Fruit fly (Drosophila melanogaster) whole organism, embryonic: ENCODE data around the gene CG46459.

Experiments used
- Aef1 ChIP-seq: fragments of 200-800 bp; sonication (Bioruptor generic); IDR thresholded peaks from 3 replicates; pipeline ENCODE4 v1.3.6; 2022; ENCODE audit warnings: missing biosample characterization, missing genetic modification characterization
- Bteb2 ChIP-seq: fragments of 200-800 bp; sonication (Bioruptor generic); optimal IDR thresholded peaks from 2 replicates; lab custom pipeline; 2016; ENCODE audit warnings: missing biosample characterization, missing genetic modification characterization
- CG10462 ChIP-seq: fragments of 200-800 bp; sonication (Bioruptor generic); optimal IDR thresholded peaks from 2 replicates; lab custom pipeline; 2016; ENCODE audit warnings: missing biosample characterization, missing genetic modification characterization
- CG10565 ChIP-seq: fragments of 200-800 bp; sonication (Bioruptor generic); optimal IDR thresholded peaks from 3 replicates; lab custom pipeline; 2016; ENCODE audit warnings: missing biosample characterization, mild to moderate bottlenecking, missing genetic modification characterization
- CG11085 ChIP-seq: fragments of 200-800 bp; sonication (Bioruptor generic); IDR thresholded peaks from 2 replicates; pipeline ENCODE4 v1.3.6; 2022; ENCODE audit warnings: missing biosample characterization, missing genetic modification characterization
- CG11093 ChIP-seq: fragments of 200-800 bp; sonication (Bioruptor generic); IDR thresholded peaks from 3 replicates; pipeline ENCODE4 v1.3.6; 2022; ENCODE audit warnings: missing biosample characterization, missing genetic modification characterization
- CG11560 ChIP-seq: fragments of 200-800 bp; sonication (Bioruptor generic); IDR thresholded peaks from 3 replicates; pipeline ENCODE4 v1.3.6; 2022; ENCODE audit warnings: missing biosample characterization, missing genetic modification characterization
- CG14965 ChIP-seq: fragments of 200-800 bp; sonication (Bioruptor generic); optimal IDR thresholded peaks from 2 replicates; lab custom pipeline; 2016; ENCODE audit warnings: missing biosample characterization, missing genetic modification characterization, borderline replicate concordance
- CG1603 ChIP-seq: fragments of 200-800 bp; sonication (Bioruptor generic); optimal IDR thresholded peaks from 2 replicates; lab custom pipeline; 2019; ENCODE audit warnings: missing biosample characterization, mild to moderate bottlenecking, missing genetic modification characterization, moderate library complexity
- CG1647 ChIP-seq: fragments of 200-800 bp; sonication (Bioruptor generic); optimal IDR thresholded peaks from 3 replicates; lab custom pipeline; 2016; ENCODE audit warnings: missing biosample characterization, missing genetic modification characterization
- CG16779 ChIP-seq: fragments of 200-800 bp; sonication (Bioruptor generic); IDR thresholded peaks from 2 replicates; pipeline ENCODE4 v1.3.6; 2022; ENCODE audit warnings: missing biosample characterization, missing genetic modification characterization
- CG2116 ChIP-seq: fragments of 200-800 bp; sonication (Bioruptor generic); optimal IDR thresholded peaks from 3 replicates; lab custom pipeline; 2018; ENCODE audit warnings: missing biosample characterization, mild to moderate bottlenecking, missing genetic modification characterization
- CG2129 ChIP-seq: fragments of 200-800 bp; sonication (Bioruptor generic); IDR thresholded peaks from 2 replicates; pipeline ENCODE4 v1.3.6; 2022; ENCODE audit warnings: missing biosample characterization, missing genetic modification characterization; ENCODE audit not compliant: partially characterized antibody
- CG2202 ChIP-seq: fragments of 200-800 bp; sonication (Bioruptor generic); optimal IDR thresholded peaks from 2 replicates; lab custom pipeline; 2018; ENCODE audit warnings: missing biosample characterization, mild to moderate bottlenecking, missing genetic modification characterization
- CG30020 ChIP-seq: fragments of 200-800 bp; optimal IDR thresholded peaks from 2 replicates; lab custom pipeline; 2019; ENCODE audit warnings: missing biosample characterization, mild to moderate bottlenecking, missing genetic modification characterization, moderate library complexity
- CG4360 ChIP-seq: fragments of 200-800 bp; sonication (Bioruptor generic); IDR thresholded peaks from 2 replicates; pipeline ENCODE4 v1.3.6; 2022; ENCODE audit warnings: missing biosample characterization, missing genetic modification characterization
- CG8359 ChIP-seq: fragments of 200-800 bp; sonication (Bioruptor generic); optimal IDR thresholded peaks from 2 replicates; lab custom pipeline; 2017; ENCODE audit warnings: missing biosample characterization, mild to moderate bottlenecking, missing genetic modification characterization, borderline replicate concordance
- CG9932 ChIP-seq: fragments of 200-800 bp; sonication (Bioruptor generic); IDR thresholded peaks from 2 replicates; pipeline ENCODE4 v1.3.6; 2022; ENCODE audit warnings: missing biosample characterization, missing genetic modification characterization
- Chrac-16 ChIP-seq: fragments of 200-800 bp; sonication (Bioruptor generic); optimal IDR thresholded peaks from 3 replicates; lab custom pipeline; 2016; ENCODE audit warnings: missing biosample characterization, missing genetic modification characterization
- D19B ChIP-seq: fragments of 200-800 bp; sonication (Bioruptor generic); optimal IDR thresholded peaks from 2 replicates; lab custom pipeline; 2017; ENCODE audit warnings: missing biosample characterization, mild to moderate bottlenecking, missing genetic modification characterization
- Doc3 ChIP-seq: fragments of 200-800 bp; sonication (Bioruptor generic); IDR thresholded peaks from 3 replicates; pipeline ENCODE4 v1.3.6; 2022; ENCODE audit warnings: missing biosample characterization, missing genetic modification characterization; ENCODE audit not compliant: partially characterized antibody
- H2.0 ChIP-seq: fragments of 200-800 bp; sonication (Bioruptor generic); IDR thresholded peaks from 2 replicates; pipeline ENCODE4 v1.3.6; 2022; ENCODE audit warnings: missing biosample characterization, missing genetic modification characterization
- HHEX ChIP-seq: fragments of 200-800 bp; sonication (Bioruptor generic); optimal IDR thresholded peaks from 3 replicates; lab custom pipeline; 2017; ENCODE audit warnings: missing biosample characterization, mild to moderate bottlenecking, missing genetic modification characterization, missing genetic modification reagents
- HmgD ChIP-seq: fragments of 200-800 bp; sonication (Bioruptor generic); optimal IDR thresholded peaks from 3 replicates; lab custom pipeline; 2016; ENCODE audit warnings: missing biosample characterization, missing genetic modification characterization
- Hr78 ChIP-seq, 2 experiments: fragments of 200-800 bp in 1 of 2; fragments of >200 bp in 1 of 2; sonication (Bioruptor generic) in 1 of 2; optimal IDR thresholded peaks; 2 replicates each; lab custom pipeline; 2017 to 2019; ENCODE audit warnings: missing biosample characterization in 2 of 2, missing genetic modification characterization in 2 of 2, mild to moderate bottlenecking in 1 of 2, moderate library complexity in 1 of 2
- Jarid2 ChIP-seq: fragments of 200-800 bp; sonication (Bioruptor generic); optimal IDR thresholded peaks from 3 replicates; lab custom pipeline; 2017; ENCODE audit warnings: mild to moderate bottlenecking, missing biosample characterization, missing genetic modification reagents, missing genetic modification characterization
- Myb ChIP-seq: fragments of 200-800 bp; sonication (Bioruptor generic); optimal IDR thresholded peaks from 2 replicates; lab custom pipeline; 2016; ENCODE audit warnings: missing biosample characterization, missing genetic modification characterization
- NFAT ChIP-seq: fragments of 200-800 bp; sonication (Bioruptor generic); IDR thresholded peaks from 2 replicates; pipeline ENCODE4 v1.3.6; 2022; ENCODE audit warnings: missing biosample characterization, missing genetic modification characterization
- Rfx ChIP-seq: fragments of 200-800 bp; sonication (Bioruptor generic); IDR thresholded peaks from 2 replicates; pipeline ENCODE4 v1.3.6; 2022; ENCODE audit warnings: missing biosample characterization, missing genetic modification characterization
- Sox100B ChIP-seq: fragments of 200-800 bp; sonication (Bioruptor generic); optimal IDR thresholded peaks from 3 replicates; lab custom pipeline; 2018; ENCODE audit warnings: missing biosample characterization, mild to moderate bottlenecking, missing genetic modification characterization
- Sry-β ChIP-seq: fragments of 200-800 bp; sonication (Bioruptor generic); optimal IDR thresholded peaks from 2 replicates; lab custom pipeline; 2018; ENCODE audit warnings: missing biosample characterization, mild to moderate bottlenecking, missing genetic modification characterization, moderate library complexity
- Sry-δ ChIP-seq: fragments of 200-800 bp; sonication (Bioruptor generic); optimal IDR thresholded peaks from 2 replicates; lab custom pipeline; 2016; ENCODE audit warnings: missing biosample characterization, missing genetic modification characterization
- Tbp ChIP-seq: fragments of >200 bp; optimal IDR thresholded peaks from 2 replicates; lab custom pipeline; 2018; ENCODE audit warnings: missing biosample characterization, missing genetic modification characterization
- az2 ChIP-seq: fragments of 200-800 bp; sonication (Bioruptor generic); optimal IDR thresholded peaks from 3 replicates; lab custom pipeline; 2016; ENCODE audit warnings: missing biosample characterization, missing genetic modification characterization
- bab2 ChIP-seq: fragments of 200-800 bp; sonication (Bioruptor generic); optimal IDR thresholded peaks from 2 replicates; lab custom pipeline; 2016; ENCODE audit warnings: missing biosample characterization, missing genetic modification characterization
- chm ChIP-seq: fragments of 200-800 bp; sonication (Bioruptor generic); IDR thresholded peaks from 2 replicates; pipeline ENCODE4 v1.3.6; 2022; ENCODE audit warnings: missing biosample characterization, missing genetic modification characterization
- eyg ChIP-seq: fragments of 200-800 bp; sonication (Bioruptor generic); optimal IDR thresholded peaks from 3 replicates; lab custom pipeline; 2016; ENCODE audit warnings: missing biosample characterization, missing genetic modification characterization
- fru ChIP-seq: fragments of >200 bp; optimal IDR thresholded peaks from 2 replicates; lab custom pipeline; 2017
- gce ChIP-seq: fragments of 200-800 bp; sonication (Bioruptor generic); IDR thresholded peaks from 3 replicates; pipeline ENCODE4 v1.3.6; 2022; ENCODE audit warnings: missing biosample characterization, missing genetic modification characterization
- h ChIP-seq: fragments of >200 bp; optimal IDR thresholded peaks from 2 replicates; lab custom pipeline; 2017
- jigr1 ChIP-seq: fragments of 200-800 bp; sonication (Bioruptor generic); IDR thresholded peaks from 3 replicates; pipeline ENCODE4 v1.3.6; 2022; ENCODE audit warnings: missing biosample characterization, missing genetic modification characterization
- lab ChIP-seq: fragments of 200-800 bp; sonication (Bioruptor generic); optimal IDR thresholded peaks from 3 replicates; lab custom pipeline; 2017; ENCODE audit warnings: missing biosample characterization, missing genetic modification characterization, mild to moderate bottlenecking, moderate library complexity, missing genetic modification reagents
- lbe ChIP-seq: fragments of 200-800 bp; sonication (Bioruptor generic); optimal IDR thresholded peaks from 2 replicates; lab custom pipeline; 2016; ENCODE audit warnings: missing biosample characterization, mild to moderate bottlenecking, missing genetic modification characterization
- lov ChIP-seq, 2 experiments: fragments of 200-800 bp in 1 of 2; fragments of >200 bp in 1 of 2; sonication (Bioruptor generic) in 1 of 2; IDR thresholded peaks in 1 of 2; optimal IDR thresholded peaks in 1 of 2; 2 replicates in 1 of 2; 3 replicates in 1 of 2; pipeline versions ENCODE4 v1.3.6 to Lab custom; 2017 to 2022; ENCODE audit warnings: missing biosample characterization in 1 of 2, missing genetic modification characterization in 1 of 2
- luna ChIP-seq: fragments of 200-800 bp; sonication (Bioruptor generic); optimal IDR thresholded peaks from 2 replicates; lab custom pipeline; 2016; ENCODE audit warnings: missing biosample characterization, missing genetic modification characterization
- peb ChIP-seq: fragments of 200-800 bp; sonication (Bioruptor generic); IDR thresholded peaks from 2 replicates; pipeline ENCODE4 v1.3.6; 2022; ENCODE audit warnings: missing biosample characterization, missing genetic modification characterization
- seq ChIP-seq: fragments of 200-800 bp; sonication (Bioruptor generic); IDR thresholded peaks from 2 replicates; pipeline ENCODE4 v1.3.6; 2022; ENCODE audit warnings: missing biosample characterization, missing genetic modification characterization
- trem ChIP-seq: fragments of 200-800 bp; optimal IDR thresholded peaks from 3 replicates; lab custom pipeline; 2019; ENCODE audit warnings: missing biosample characterization, mild to moderate bottlenecking, missing genetic modification characterization, moderate library complexity
- yki ChIP-seq: fragments of >200 bp; optimal IDR thresholded peaks from 3 replicates; lab custom pipeline; 2018
- z ChIP-seq: fragments of 200-800 bp; sonication (Bioruptor generic); IDR thresholded peaks from 3 replicates; pipeline ENCODE4 v1.3.6; 2022; ENCODE audit warnings: missing biosample characterization, missing genetic modification characterization
- zf30C ChIP-seq: fragments of 200-800 bp; sonication (Bioruptor generic); optimal IDR thresholded peaks from 3 replicates; lab custom pipeline; 2018; ENCODE audit warnings: missing biosample characterization, mild to moderate bottlenecking, missing genetic modification characterization

CG46459 gene

dm6 chr3R:10648556-10649181, 47.8 kb upstream of the CG46459 start (continued):
- 0 out of 2 replicates have a peak, but pooled peaks have one; percentile 31 for TF ChIP-seq peb (GFP tag; lab: Robert Waterston, UW)
- peak; percentile 20 for TF ChIP-seq CG8359 (GFP tag; lab: Kevin White, UChicago)
- no peak for TF ChIP-seq CG16779 (GFP tag; lab: Robert Waterston, UW)
- TF ChIP-seq fru (lab: Kevin White, UChicago), result no peak
- no peak for TF ChIP-seq Hr78 (GFP tag; optimal IDR thresholded peaks at IDR 0.05; lab: Kevin White, UChicago)
- TF ChIP-seq CG10565, result no peak
- no peak for TF ChIP-seq CG14965 (GFP tag; lab: Kevin White, UChicago)
- TF ChIP-seq Myb (GFP tag; lab: Kevin White, UChicago), result peak; percentile 7
- no peak for TF ChIP-seq CG2116 (GFP tag; lab: Kevin White, UChicago)
- peak; percentile 82 for TF ChIP-seq CG1603
- TF ChIP-seq H2.0 (GFP tag; lab: Robert Waterston, UW), result peak; percentile 62
- peak; percentile 51 for TF ChIP-seq az2 (GFP tag; lab: Kevin White, UChicago)
- TF ChIP-seq zf30C (GFP tag; lab: Kevin White, UChicago), result no peak
- TF ChIP-seq eyg (GFP tag; lab: Kevin White, UChicago), result no peak
- no peak for TF ChIP-seq Jarid2
- peak; percentile 45; the same call in 2 of the 3 replicates for TF ChIP-seq Aef1 (GFP tag; lab: Robert Waterston, UW)
- TF ChIP-seq CG30020 (tag; lab: Kevin White, UChicago), result no peak
- TF ChIP-seq HHEX (GFP tag; lab: Kevin White, UChicago), result peak; percentile 42
- no peak for TF ChIP-seq CG1647
- no peak for TF ChIP-seq CG10462 (GFP tag; lab: Kevin White, UChicago)
- no peak for TF ChIP-seq Doc3
- TF ChIP-seq yki (lab: Kevin White, UChicago), result no peak
- peak; percentile 1 for TF ChIP-seq CG2202
- TF ChIP-seq Sry-δ (GFP tag; lab: Kevin White, UChicago), result no peak
- TF ChIP-seq CG11093, result no peak
- TF ChIP-seq trem, result no peak
- peak; percentile 11; the same call in 1 of the 2 replicates for TF ChIP-seq Rfx (GFP tag; lab: Robert Waterston, UW)
- TF ChIP-seq jigr1, result peak; percentile 20; the same call in 1 of the 3 replicates
- TF ChIP-seq Sox100B, result peak; percentile 11
- TF ChIP-seq CG4360 (GFP tag; lab: Robert Waterston, UW), result no peak
- no peak for TF ChIP-seq luna
- TF ChIP-seq bab2 (GFP tag; lab: Kevin White, UChicago), result no peak
- TF ChIP-seq HmgD (GFP tag; lab: Kevin White, UChicago), result no peak
- TF ChIP-seq seq (GFP tag; lab: Robert Waterston, UW), result peak; percentile 77
- TF ChIP-seq lov (optimal IDR thresholded peaks at IDR 0.05; lab: Kevin White, UChicago), result no peak
- TF ChIP-seq lov (GFP tag; IDR thresholded peaks at IDR 0.05; lab: Robert Waterston, UW), result no peak
- TF ChIP-seq chm (GFP tag; lab: Robert Waterston, UW), result 0 out of 2 replicates have a peak, but pooled peaks have one; percentile 22
- TF ChIP-seq Tbp (GFP tag; lab: Kevin White, UChicago), result no peak
- no peak for TF ChIP-seq gce (GFP tag; lab: Robert Waterston, UW)
- TF ChIP-seq Chrac-16, result peak; percentile 36
- TF ChIP-seq NFAT (GFP tag; lab: Robert Waterston, UW), result no peak
- TF ChIP-seq CG11560, result no peak
- no peak for TF ChIP-seq Sry-β (GFP tag; lab: Kevin White, UChicago)
- no peak for TF ChIP-seq CG2129
- TF ChIP-seq lbe (GFP tag; lab: Kevin White, UChicago), result no peak
- TF ChIP-seq h, result no peak
- no peak for TF ChIP-seq CG9932 (GFP tag; lab: Robert Waterston, UW)
- no peak for TF ChIP-seq z (GFP tag; lab: Robert Waterston, UW)
- no peak for TF ChIP-seq Bteb2 (GFP tag; lab: Kevin White, UChicago)
- no peak for TF ChIP-seq D19B
- TF ChIP-seq CG11085 (GFP tag; lab: Robert Waterston, UW), result no peak
- peak; percentile 16 for TF ChIP-seq lab
